Worm (Caenorhabditis elegans) whole organism, L2 larva: ENCODE results near the gene F53C3.4.

Experiments
- C34F6.9 ChIP-seq: fragments of 150-350 bp; optimal IDR thresholded peaks from 2 replicates; lab custom pipeline; 2014; ENCODE audit warnings: missing biosample characterization, missing genetic modification characterization
- F13H6.1 ChIP-seq: sonication (generic microtip); optimal IDR thresholded peaks from 2 replicates; lab custom pipeline; 2016; ENCODE audit warnings: missing genetic modification characterization, missing compliant biosample characterization
- R02D3.7 ChIP-seq: fragments of 150-350 bp; optimal IDR thresholded peaks from 2 replicates; lab custom pipeline; 2014; ENCODE audit warnings: missing biosample characterization, missing genetic modification characterization
- Y55F3AM.14 ChIP-seq: fragments of 200-800 bp; sonication (Bioruptor generic); optimal IDR thresholded peaks from 2 replicates; lab custom pipeline; 2018; ENCODE audit warnings: mild to moderate bottlenecking, missing genetic modification characterization, missing compliant biosample characterization
- ZK546.5 ChIP-seq: sonication (generic microtip); optimal IDR thresholded peaks from 2 replicates; lab custom pipeline; 2017; ENCODE audit warnings: missing biosample characterization, missing genetic modification characterization
- alr-1 ChIP-seq: fragments of 150-350 bp; optimal IDR thresholded peaks from 2 replicates; lab custom pipeline; 2014; ENCODE audit warnings: missing biosample characterization, missing genetic modification characterization
- ama-1 ChIP-seq: fragments of 150-350 bp; optimal IDR thresholded peaks from 2 replicates; lab custom pipeline; 2018; ENCODE audit warnings: inconsistent platforms
- blmp-1 ChIP-seq: sonication (generic microtip); optimal IDR thresholded peaks from 2 replicates; lab custom pipeline; 2017; ENCODE audit warnings: missing genetic modification characterization, mild to moderate bottlenecking, missing compliant biosample characterization, antibody characterized with exemption, moderate library complexity; ENCODE audit not compliant: insufficient read depth
- ceh-16 ChIP-seq: fragments of 150-350 bp; optimal IDR thresholded peaks from 2 replicates; lab custom pipeline; 2014; ENCODE audit warnings: missing biosample characterization, missing genetic modification characterization
- ceh-82 ChIP-seq: fragments of 150-350 bp; optimal IDR thresholded peaks from 2 replicates; lab custom pipeline; 2014; ENCODE audit warnings: missing biosample characterization, missing genetic modification characterization
- crh-2 ChIP-seq: sonication (generic microtip); optimal IDR thresholded peaks from 2 replicates; lab custom pipeline; 2017; ENCODE audit warnings: missing biosample characterization, missing genetic modification characterization
- dmd-4 ChIP-seq: sonication (generic microtip); optimal IDR thresholded peaks from 2 replicates; lab custom pipeline; 2017; ENCODE audit warnings: missing biosample characterization, missing genetic modification characterization
- egl-27 ChIP-seq: sonication (generic microtip); optimal IDR thresholded peaks from 3 replicates; lab custom pipeline; 2017; ENCODE audit warnings: missing biosample characterization, missing genetic modification reagents, missing genetic modification characterization
- elt-1 ChIP-seq: fragments of 150-350 bp; optimal IDR thresholded peaks from 2 replicates; lab custom pipeline; 2014; ENCODE audit warnings: missing biosample characterization, missing genetic modification characterization
- elt-3 ChIP-seq: sonication (generic microtip); optimal IDR thresholded peaks from 2 replicates; lab custom pipeline; 2017; ENCODE audit warnings: missing biosample characterization, missing genetic modification characterization
- fos-1 ChIP-seq: fragments of 150-350 bp; optimal IDR thresholded peaks from 2 replicates; lab custom pipeline; 2014; ENCODE audit warnings: missing biosample characterization, missing genetic modification characterization
- gmeb-1 ChIP-seq: fragments of 150-350 bp; optimal IDR thresholded peaks from 2 replicates; lab custom pipeline; 2014; ENCODE audit warnings: missing biosample characterization, missing genetic modification characterization
- lin-13 ChIP-seq: fragments of 150-350 bp; optimal IDR thresholded peaks from 2 replicates; lab custom pipeline; 2014; ENCODE audit warnings: missing biosample characterization, missing genetic modification reagents, missing genetic modification characterization
- lin-39 ChIP-seq: fragments of 150-350 bp; optimal IDR thresholded peaks from 2 replicates; lab custom pipeline; 2014; ENCODE audit warnings: missing biosample characterization, missing genetic modification reagents, missing genetic modification characterization
- lsy-2 ChIP-seq, 2 experiments: fragments of 150-350 bp in 1 of 2; sonication (generic microtip) in 1 of 2; optimal IDR thresholded peaks; 2 replicates each; lab custom pipeline; 2014 to 2017; ENCODE audit warnings: missing biosample characterization in 2 of 2, missing genetic modification characterization in 2 of 2
- mab-5 ChIP-seq: fragments of 150-350 bp; optimal IDR thresholded peaks from 2 replicates; lab custom pipeline; 2014; ENCODE audit warnings: missing biosample characterization, missing genetic modification characterization
- mbf-1 ChIP-seq: sonication (generic microtip); optimal IDR thresholded peaks from 2 replicates; lab custom pipeline; 2017; ENCODE audit warnings: missing biosample characterization, missing genetic modification characterization
- mdl-1 ChIP-seq, 2 experiments: fragments of 150-350 bp in 1 of 2; sonication (generic microtip) in 1 of 2; optimal IDR thresholded peaks; 2 replicates each; lab custom pipeline; 2017; ENCODE audit warnings: missing biosample characterization in 2 of 2, missing genetic modification characterization in 2 of 2
- nhr-11 ChIP-seq: fragments of 150-350 bp; optimal IDR thresholded peaks from 2 replicates; lab custom pipeline; 2014; ENCODE audit warnings: missing biosample characterization, missing genetic modification characterization
- nhr-12 ChIP-seq: fragments of 150-350 bp; optimal IDR thresholded peaks from 2 replicates; lab custom pipeline; 2014; ENCODE audit warnings: missing biosample characterization, missing genetic modification characterization
- nhr-129 ChIP-seq: fragments of 150-350 bp; optimal IDR thresholded peaks from 2 replicates; lab custom pipeline; 2014; ENCODE audit warnings: missing biosample characterization, missing genetic modification characterization
- nhr-21 ChIP-seq: fragments of 150-350 bp; optimal IDR thresholded peaks from 2 replicates; lab custom pipeline; 2014; ENCODE audit warnings: missing biosample characterization, missing genetic modification characterization
- nhr-237 ChIP-seq: fragments of 150-350 bp; optimal IDR thresholded peaks from 2 replicates; lab custom pipeline; 2014; ENCODE audit warnings: missing biosample characterization, missing genetic modification characterization
- nhr-25 ChIP-seq: fragments of 150-350 bp; sonication (generic microtip); optimal IDR thresholded peaks from 3 replicates; lab custom pipeline; 2014; ENCODE audit warnings: missing biosample characterization, missing genetic modification characterization
- nhr-77 ChIP-seq: fragments of 150-350 bp; optimal IDR thresholded peaks from 2 replicates; lab custom pipeline; 2014; ENCODE audit warnings: missing biosample characterization, missing genetic modification characterization
- peb-1 ChIP-seq: fragments of 150-350 bp; optimal IDR thresholded peaks from 2 replicates; lab custom pipeline; 2014; ENCODE audit warnings: missing biosample characterization, missing genetic modification characterization
- skn-1 ChIP-seq: sonication (generic microtip); optimal IDR thresholded peaks from 2 replicates; lab custom pipeline; 2017; ENCODE audit warnings: missing biosample characterization, missing genetic modification characterization
- sma-3 ChIP-seq: sonication (generic microtip); optimal IDR thresholded peaks from 2 replicates; lab custom pipeline; 2016; ENCODE audit warnings: missing genetic modification reagents, missing genetic modification characterization, missing compliant biosample characterization
- sma-9 ChIP-seq, 2 experiments: fragments of 150-350 bp in 1 of 2; sonication (generic microtip) in 1 of 2; optimal IDR thresholded peaks; 2 replicates each; lab custom pipeline; 2014 to 2016; ENCODE audit warnings: missing genetic modification characterization in 2 of 2, mild to moderate bottlenecking in 1 of 2, missing biosample characterization in 1 of 2, missing compliant biosample characterization in 1 of 2, missing genetic modification reagents in 1 of 2, moderate library complexity in 1 of 2
- unc-39 ChIP-seq: fragments of 150-350 bp; optimal IDR thresholded peaks from 2 replicates; lab custom pipeline; 2014; ENCODE audit warnings: missing biosample characterization, missing genetic modification characterization
- unc-55 ChIP-seq: fragments of 150-350 bp; sonication (generic microtip); optimal IDR thresholded peaks from 3 replicates; lab custom pipeline; 2014; ENCODE audit warnings: missing biosample characterization, missing genetic modification reagents, missing genetic modification characterization
- unc-62 ChIP-seq: fragments of 150-350 bp; optimal IDR thresholded peaks from 2 replicates; lab custom pipeline; 2014; ENCODE audit warnings: missing biosample characterization, missing genetic modification reagents, missing genetic modification characterization
- zag-1 ChIP-seq: fragments of 150-350 bp; optimal IDR thresholded peaks from 2 replicates; lab custom pipeline; 2014; ENCODE audit warnings: missing biosample characterization, missing genetic modification characterization
- ztf-11 ChIP-seq: sonication (generic microtip); optimal IDR thresholded peaks from 2 replicates; lab custom pipeline; 2017; ENCODE audit warnings: missing biosample characterization, missing genetic modification characterization
- ztf-4 ChIP-seq: fragments of 150-350 bp; optimal IDR thresholded peaks from 2 replicates; lab custom pipeline; 2014; ENCODE audit warnings: missing biosample characterization, missing genetic modification characterization

F53C3.4 gene

ce11 chrII:3879945-3880344 lies 21.3 kb upstream of the F53C3.4 start, which contains the start of gene nhr-166:
Gene nhr-166 (plus strand): TSS chrII:3880245.
- TF ChIP-seq ceh-82 (tag; lab: Kevin White, UChicago) (no peak), Y55F3AM.14 (GFP tag; lab: Kevin White, UChicago) (no peak)

- TF ChIP-seq unc-55 (GFP tag; lab: Kevin White, UChicago) = no peak
- TF ChIP-seq zag-1 (tag; lab: Kevin White, UChicago) = no peak
- no peak for TF ChIP-seq lsy-2 (tag; optimal IDR thresholded peaks at IDR 0.05; lab: Kevin White, UChicago)
- TF ChIP-seq sma-3 (GFP tag; lab: Kevin White, UChicago) = no peak
- TF ChIP-seq lin-39 (tag; lab: Kevin White, UChicago) = no peak
- no peak for TF ChIP-seq fos-1 (tag; lab: Kevin White, UChicago)
- no peak for TF ChIP-seq nhr-12
These were observed 10.1 kb upstream of the F53C3.4 start, which contains the start of gene F53C3.8 for ce11 chrII:3891124-3891523. Gene F53C3.8 (plus strand): TSS chrII:3891424.

DNA sequence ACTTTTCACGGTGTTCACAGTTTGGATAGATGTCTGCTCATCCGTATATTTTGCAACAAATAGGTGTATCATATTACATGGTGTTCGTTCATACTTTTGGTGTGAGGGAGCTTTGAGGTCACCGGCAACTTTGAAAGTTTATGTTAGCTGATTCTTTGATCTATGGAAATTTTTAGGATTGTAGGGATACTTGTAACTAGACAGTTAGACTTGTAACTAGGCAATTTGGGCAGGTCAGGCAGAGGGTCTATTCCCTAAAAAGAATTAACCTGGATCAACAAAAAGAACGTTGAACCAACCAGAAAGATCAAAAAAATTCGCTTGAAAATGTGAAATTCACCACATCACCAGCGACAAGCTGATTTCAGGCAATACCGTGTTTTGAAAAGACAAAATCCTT lies 7.3 kb upstream of the F53C3.4 start:
- TF ChIP-seq R02D3.7 (tag; lab: Kevin White, UChicago) (no peak), ztf-11 (tag; lab: Kevin White, UChicago) (no peak), zag-1 (tag; lab: Kevin White, UChicago) (no peak), lsy-2 (tag; optimal IDR thresholded peaks at IDR 0.05; lab: Kevin White, UChicago) (no peak), elt-3 (no peak), blmp-1 (tag; lab: Kevin White, UChicago) (no peak), alr-1 (tag; lab: Kevin White, UChicago) (no peak), nhr-25 (tag; lab: Kevin White, UChicago) (no peak), skn-1 (no peak), lin-13 (GFP tag; lab: Kevin White, UChicago) (no peak), ceh-82 (tag; lab: Kevin White, UChicago) (no peak), F13H6.1 (tag; lab: Kevin White, UChicago) (no peak), nhr-21 (no peak), ztf-4 (tag; lab: Kevin White, UChicago) (no peak)

DNA sequence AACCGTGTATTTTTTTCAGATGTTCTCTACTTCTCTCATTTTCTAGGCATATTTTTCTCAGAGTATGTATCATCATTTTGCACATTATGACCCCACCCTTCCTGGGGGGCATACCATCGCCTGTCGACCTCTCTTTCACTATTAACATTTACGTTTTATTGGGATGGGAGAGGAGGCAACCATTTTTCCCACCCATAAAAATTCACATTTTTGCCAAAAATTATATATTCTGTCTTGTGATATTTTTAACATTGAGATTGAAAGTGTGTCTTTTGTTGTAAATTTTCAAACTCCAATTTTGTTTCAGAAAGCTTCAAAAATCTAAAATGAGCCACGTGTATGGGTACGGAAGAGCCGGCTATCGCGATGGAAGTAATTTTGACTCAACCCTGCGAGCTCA lies 6.5 kb upstream of the F53C3.4 start, which contains the start of gene F53C3.7:
Gene F53C3.7, plus strand, starts transcription at position 301 of the 400 bp plus-strand sequence.
- no peak for TF ChIP-seq ZK546.5
- TF ChIP-seq sma-9 (GFP tag; optimal IDR thresholded peaks at IDR 0.05; lab: Kevin White, UChicago) = no peak
- TF ChIP-seq sma-9 (tag; optimal IDR thresholded peaks at IDR 0.05; lab: Kevin White, UChicago) = no peak
- TF ChIP-seq crh-2 (tag; lab: Kevin White, UChicago) = no peak
- no peak for TF ChIP-seq mdl-1 (tag; optimal IDR thresholded peaks at IDR 0.05; lab: Kevin White, UChicago)
- no peak for TF ChIP-seq ceh-16 (tag; lab: Kevin White, UChicago)
- no peak for TF ChIP-seq nhr-11 (tag; lab: Kevin White, UChicago)
- no peak for TF ChIP-seq lin-13 (GFP tag; lab: Kevin White, UChicago)
- TF ChIP-seq mab-5 (tag; lab: Kevin White, UChicago) = no peak
- no peak for TF ChIP-seq ama-1 (lab: Kevin White, UChicago)
- TF ChIP-seq unc-39 = no peak
- TF ChIP-seq peb-1 (tag; lab: Kevin White, UChicago) = no peak
- TF ChIP-seq elt-1 (tag; lab: Kevin White, UChicago) = no peak
- TF ChIP-seq ztf-11 (tag; lab: Kevin White, UChicago) = no peak
- TF ChIP-seq ztf-4 (tag; lab: Kevin White, UChicago) = no peak
- no peak for TF ChIP-seq mbf-1 (tag; lab: Kevin White, UChicago)
- TF ChIP-seq nhr-77 (tag; lab: Kevin White, UChicago) = no peak
- TF ChIP-seq, all 48 proteins: peak for 0

DNA sequence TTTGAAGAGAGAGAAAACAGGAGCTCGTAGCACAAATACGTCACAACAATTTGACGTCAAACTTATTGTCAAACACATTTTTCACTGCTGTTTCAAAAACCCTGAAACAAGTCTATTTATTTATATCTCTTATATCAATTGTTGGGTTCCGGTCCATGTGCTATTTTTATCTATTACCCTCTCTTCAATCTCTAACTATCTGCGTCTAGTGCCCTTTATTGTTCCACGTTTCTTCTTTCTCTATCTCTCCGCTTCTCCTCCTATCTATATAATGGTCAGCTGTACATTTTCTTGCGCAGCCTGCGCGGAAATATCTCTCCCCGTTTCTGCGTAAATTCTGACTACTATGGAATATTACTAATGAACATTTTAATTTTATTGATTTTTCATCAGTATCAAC lies 4.3 kb upstream of the F53C3.4 start:
- peak; percentile 50 for TF ChIP-seq unc-55 (GFP tag; lab: Kevin White, UChicago)
- no peak for TF ChIP-seq ama-1 (lab: Kevin White, UChicago)
- no peak for TF ChIP-seq zag-1 (tag; lab: Kevin White, UChicago)
- no peak for TF ChIP-seq ztf-4 (tag; lab: Kevin White, UChicago)
- TF ChIP-seq R02D3.7 (tag; lab: Kevin White, UChicago) = no peak
- TF ChIP-seq nhr-237 (tag; lab: Kevin White, UChicago) = no peak
- peak; percentile 10 for TF ChIP-seq gmeb-1 (tag; lab: Kevin White, UChicago)
- TF ChIP-seq crh-2 (tag; lab: Kevin White, UChicago) = peak; percentile 78
- peak; percentile 38 for TF ChIP-seq nhr-21
- TF ChIP-seq nhr-129 = peak; percentile 27
- TF ChIP-seq dmd-4 (tag; lab: Kevin White, UChicago) = no peak
- TF ChIP-seq blmp-1 (tag; lab: Kevin White, UChicago) = no peak
- peak; percentile 59 for TF ChIP-seq lin-13 (GFP tag; lab: Kevin White, UChicago)
- TF ChIP-seq alr-1 (tag; lab: Kevin White, UChicago) = no peak
- peak; percentile 85 for TF ChIP-seq sma-9 (GFP tag; optimal IDR thresholded peaks at IDR 0.05; lab: Kevin White, UChicago)
- no peak for TF ChIP-seq sma-9 (tag; optimal IDR thresholded peaks at IDR 0.05; lab: Kevin White, UChicago)
- no peak for TF ChIP-seq nhr-77 (tag; lab: Kevin White, UChicago)
- no peak for TF ChIP-seq mab-5 (tag; lab: Kevin White, UChicago)
- peak in 1 of 2 experiments; percentile 57 for TF ChIP-seq lsy-2 (tag; optimal IDR thresholded peaks at IDR 0.05; lab: Kevin White, UChicago)
- TF ChIP-seq C34F6.9 (tag; lab: Kevin White, UChicago) = peak; percentile 59
- peak; percentile 73 for TF ChIP-seq F13H6.1 (tag; lab: Kevin White, UChicago)
- no peak for TF ChIP-seq unc-62 (GFP tag; lab: Kevin White, UChicago)
- no peak for TF ChIP-seq mbf-1 (tag; lab: Kevin White, UChicago)
- no peak for TF ChIP-seq skn-1
- peak; percentile 48 for TF ChIP-seq nhr-25 (tag; lab: Kevin White, UChicago)
- TF ChIP-seq nhr-11 (tag; lab: Kevin White, UChicago) = no peak
- TF ChIP-seq egl-27 = no peak
- TF ChIP-seq ztf-11 (tag; lab: Kevin White, UChicago) = no peak
- TF ChIP-seq elt-3 = no peak
- TF ChIP-seq sma-3 (GFP tag; lab: Kevin White, UChicago) = peak; percentile 14
- TF ChIP-seq Y55F3AM.14 (GFP tag; lab: Kevin White, UChicago) = no peak
